Fruit fly (Drosophila melanogaster): Measurements from ENCODE around the gene CG6184.

The CG6184 gene

DNA sequence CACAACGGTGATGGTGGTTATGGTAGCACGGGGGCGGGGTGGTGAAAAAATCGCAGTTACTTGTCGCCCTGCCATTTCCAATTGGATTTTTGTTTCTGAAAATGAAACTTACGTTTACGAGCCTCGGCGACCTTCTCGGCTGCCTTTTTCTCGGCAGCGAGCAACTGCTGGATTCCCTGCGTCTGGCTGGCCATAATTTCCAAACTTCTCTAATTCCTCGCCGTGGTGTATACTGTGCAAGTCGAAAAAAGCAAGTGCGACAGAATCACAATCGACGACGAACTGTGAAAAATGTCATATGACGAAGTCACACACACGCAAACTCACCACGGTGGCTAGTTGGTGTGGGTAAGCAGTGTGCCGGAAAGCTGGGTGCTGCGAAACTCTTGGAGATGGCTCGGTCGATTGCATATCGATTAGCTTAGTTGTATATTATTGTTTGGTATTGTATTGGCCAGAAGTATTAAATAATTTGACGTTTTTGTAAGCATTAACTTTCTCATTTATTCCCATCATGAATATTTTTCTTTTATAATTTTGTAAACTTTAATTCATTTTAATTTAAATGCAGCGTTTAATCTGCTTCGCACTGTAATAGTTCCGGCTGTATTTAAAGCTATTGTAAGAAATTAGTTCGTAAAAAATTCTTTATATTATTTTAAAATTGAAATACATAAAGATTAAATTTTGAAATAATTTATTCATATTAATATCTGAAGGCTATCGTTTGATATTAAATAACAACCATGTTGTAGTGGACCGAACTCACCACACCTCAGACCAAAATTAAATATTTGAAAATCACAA lies 13.4 kb downstream of the CG6184 start, which contains the start of gene Vha13 (continued):
- TF ChIP-seq fu2 (GFP tag; optimal IDR thresholded peaks at IDR 0.05) (peak; percentile 42), CG32772 (GFP tag; IDR thresholded peaks at IDR 0.05) (peak; percentile 41; the same call in 1 of the 2 replicates), CG1529 (GFP tag; optimal IDR thresholded peaks at IDR 0.05) (no peak), zfh2 (GFP tag; optimal IDR thresholded peaks at IDR 0.05) (peak; percentile 65), sens (GFP tag) (peak; percentile 48), CG33213 (GFP tag; optimal IDR thresholded peaks at IDR 0.05) (peak; percentile 26), HLHmδ (GFP tag; optimal IDR thresholded peaks at IDR 0.05) (peak; percentile 83), CG31224 (GFP tag; IDR thresholded peaks at IDR 0.05) (peak; percentile 34; the same call in 1 of the 2 replicates), Sox100B (GFP tag; optimal IDR thresholded peaks at IDR 0.05) (no peak), CG3995 (GFP tag; optimal IDR thresholded peaks at IDR 0.05) (peak; percentile 84), CG12769 (tag; optimal IDR thresholded peaks at IDR 0.05) (peak; percentile 55), Fer3 (tag; optimal IDR thresholded peaks at IDR 0.05) (peak; percentile 12), CG11398 (GFP tag; optimal IDR thresholded peaks at IDR 0.05) (no peak), Aef1 (GFP tag; IDR thresholded peaks at IDR 0.05) (peak; percentile 68), ken (GFP tag; IDR thresholded peaks at IDR 0.05) (peak; percentile 48; the same call in 1 of the 3 replicates), CG13287 (GFP tag; IDR thresholded peaks at IDR 0.05; ENCODE audit: partially characterized antibody) (peak; percentile 18), HLH4C (GFP tag; IDR thresholded peaks at IDR 0.05; ENCODE audit: partially characterized antibody) (peak; percentile 7; the same call in 1 of the 3 replicates), schlank (tag; optimal IDR thresholded peaks at IDR 0.05) (peak; percentile 12), hb (GFP tag; IDR thresholded peaks at IDR 0.05; ENCODE audit: partially characterized antibody) (peak; percentile 52), CG17328 (GFP tag; IDR thresholded peaks at IDR 0.05) (peak; percentile 26; the same call in 1 of the 2 replicates), CG8290 (GFP tag; optimal IDR thresholded peaks at IDR 0.05) (no peak), CG8290 (tag; optimal IDR thresholded peaks at IDR 0.05) (peak in 1 of 2 experiments; percentile 87), Dfd (GFP tag; optimal IDR thresholded peaks at IDR 0.05) (no peak), CG14860 (GFP tag; IDR thresholded peaks at IDR 0.05; ENCODE audit: partially characterized antibody) (peak; percentile 8; the same call in 2 of the 3 replicates), shn (GFP tag; optimal IDR thresholded peaks at IDR 0.05) (peak; percentile 49)

DNA sequence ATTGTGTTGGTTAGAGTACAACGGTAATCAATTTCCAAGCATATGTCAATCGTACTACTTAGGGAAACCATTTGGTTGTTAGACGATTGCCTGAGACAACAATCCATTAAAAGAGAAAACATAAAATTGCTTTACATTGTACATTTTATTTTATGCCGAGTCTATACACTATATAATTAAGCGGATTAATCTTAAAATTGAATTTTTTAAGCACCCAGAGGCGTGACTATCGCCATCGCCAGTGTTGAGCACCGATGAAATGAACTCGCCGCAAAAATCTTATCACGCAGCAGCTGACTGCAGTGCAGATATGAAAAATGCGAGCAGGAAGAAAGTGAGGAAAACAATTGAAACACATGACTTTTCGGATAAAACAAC lies 14.8 kb downstream of the CG6184 start:
- TF ChIP-seq dpn (GFP tag; optimal IDR thresholded peaks at IDR 0.05) (no peak), Lpt (GFP tag; optimal IDR thresholded peaks at IDR 0.05) (no peak), Rx (GFP tag; IDR thresholded peaks at IDR 0.05) (no peak), insv (GFP tag; optimal IDR thresholded peaks at IDR 0.05) (no peak), CG32772 (GFP tag; IDR thresholded peaks at IDR 0.05) (no peak), CG34376 (GFP tag; optimal IDR thresholded peaks at IDR 0.05) (no peak), Mad (GFP tag; optimal IDR thresholded peaks at IDR 0.05) (no peak), ftz-f1 (GFP tag; optimal IDR thresholded peaks at IDR 0.05) (no peak), Abd-B (GFP tag; optimal IDR thresholded peaks at IDR 0.05) (no peak), B-H2 (GFP tag; optimal IDR thresholded peaks at IDR 0.05) (peak; percentile 8), gfzf (GFP tag; optimal IDR thresholded peaks at IDR 0.05) (no peak), pfk (GFP tag; optimal IDR thresholded peaks at IDR 0.05) (no peak), eyg (GFP tag; optimal IDR thresholded peaks at IDR 0.05) (no peak), CG31365 (tag; optimal IDR thresholded peaks at IDR 0.05) (no peak), Myb (GFP tag; optimal IDR thresholded peaks at IDR 0.05) (peak; percentile 2), sug (tag; optimal IDR thresholded peaks at IDR 0.05) (no peak), chinmo (GFP tag; IDR thresholded peaks at IDR 0.05; ENCODE audit: partially characterized antibody) (peak; percentile 80; the same call in 3 of the 4 replicates), PHDP (tag; optimal IDR thresholded peaks at IDR 0.05) (no peak), Bgb (GFP tag; IDR thresholded peaks at IDR 0.05; ENCODE audit: partially characterized antibody) (peak; percentile 85), grn (GFP tag; optimal IDR thresholded peaks at IDR 0.05) (no peak), tna (GFP tag; IDR thresholded peaks at IDR 0.05; ENCODE audit: partially characterized antibody) (peak; percentile 36), NfI (GFP tag; optimal IDR thresholded peaks at IDR 0.05) (no peak), Awh (GFP tag; IDR thresholded peaks at IDR 0.05) (no peak), CG8765 (GFP tag; IDR thresholded peaks at IDR 0.05) (no peak), Ets65A (GFP tag) (no peak), Oaz (GFP tag; IDR thresholded peaks at IDR 0.05) (no peak)
